Comparison of ENCODE assay signal across 2 worm cellular contexts in the genomic region with DNA sequence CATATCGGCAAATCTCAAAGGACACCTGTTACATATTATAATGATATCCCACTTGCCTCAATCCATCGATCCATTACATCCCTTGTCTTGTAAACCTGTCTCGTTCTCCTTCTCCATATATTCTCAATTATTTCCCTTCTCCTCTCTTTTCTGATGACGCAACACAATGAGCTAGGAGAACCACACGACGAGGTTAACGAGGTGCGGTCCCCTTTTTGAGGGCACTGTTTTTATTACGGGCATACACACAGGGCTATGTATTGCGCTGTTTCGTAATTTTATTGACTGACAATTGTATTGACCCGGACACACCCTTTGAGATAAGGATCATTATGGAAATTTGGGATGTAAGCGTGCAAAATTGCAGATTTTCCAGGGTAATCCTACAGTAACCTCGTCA.
TF ChIP-seq lines count a peak whose summit lies in the region.

No protein-coding gene starts in this region.

TF ChIP-seq in whole organism, L1 larva, 84 proteins besides CTCF, POLR2A, EP300 and RAD21:
- TF ChIP-seq lin-39 (tag; optimal IDR thresholded peaks at IDR 0.05; lab: Kevin White, UChicago): no peak
- no peak for TF ChIP-seq hpl-2 (GFP tag; optimal IDR thresholded peaks at IDR 0.05; lab: Kevin White, UChicago)
- no peak for TF ChIP-seq fkh-4 (tag; optimal IDR thresholded peaks at IDR 0.05; lab: Kevin White, UChicago; ENCODE audit: borderline replicate concordance)
- TF ChIP-seq elt-2 (tag; optimal IDR thresholded peaks at IDR 0.05; lab: Kevin White, UChicago): no peak
- no peak for TF ChIP-seq ceh-90 (tag; optimal IDR thresholded peaks at IDR 0.05; lab: Kevin White, UChicago)
- TF ChIP-seq C34B4.2 (tag; optimal IDR thresholded peaks at IDR 0.05; lab: Kevin White, UChicago): no peak
- no peak for TF ChIP-seq mef-2 (tag; optimal IDR thresholded peaks at IDR 0.05; lab: Kevin White, UChicago)
- TF ChIP-seq nhr-85 (tag; lab: Kevin White, UChicago): peak; percentile 52

TF ChIP-seq in whole organism, mixed stage, embryonic, 35 proteins besides CTCF, POLR2A, EP300 and RAD21:
- no peak for TF ChIP-seq ces-1 (GFP tag; optimal IDR thresholded peaks at IDR 0.05; lab: Kevin White, UChicago)
- peak; percentile 46 for TF ChIP-seq unc-62 (GFP tag; optimal IDR thresholded peaks at IDR 0.05; lab: Kevin White, UChicago)
- no peak for TF ChIP-seq lsy-2 (tag; optimal IDR thresholded peaks at IDR 0.05; lab: Kevin White, UChicago)
- peak; percentile 96 for TF ChIP-seq zip-8 (tag; optimal IDR thresholded peaks at IDR 0.05; lab: Kevin White, UChicago)
- TF ChIP-seq ceh-83 (GFP tag; optimal IDR thresholded peaks at IDR 0.05; lab: Kevin White, UChicago): peak; percentile 23
- peak; percentile 99 for TF ChIP-seq nhr-2 (tag; optimal IDR thresholded peaks at IDR 0.05; lab: Kevin White, UChicago)
TF ChIP-seq in whole organism, mixed stage, embryonic: peak in this region for 4.
